Worm (Caenorhabditis elegans) whole organism, L4 larva: ENCODE data around the gene F28G4.3.

Source experiments
- F44E2.7 ChIP-seq: fragments of 200-800 bp; sonication (Bioruptor generic); IDR thresholded peaks from 2 replicates; pipeline ENCODE4 v2.1.2; 2022; ENCODE audit warnings: missing genetic modification characterization, missing compliant biosample characterization
- aha-1 ChIP-seq: fragments of 150-350 bp; peaks from one replicate; lab custom pipeline; 2014; ENCODE audit warnings: missing biosample characterization, missing genetic modification characterization
- ceh-44 ChIP-seq: fragments of 200-800 bp; sonication (Bioruptor generic); IDR thresholded peaks from 2 replicates; pipeline ENCODE4 v1.3.6; 2022; ENCODE audit warnings: missing genetic modification reagents, missing genetic modification characterization, missing compliant biosample characterization
- dpl-1 ChIP-seq: fragments of 150-350 bp; optimal IDR thresholded peaks from 2 replicates; lab custom pipeline; 2014; ENCODE audit warnings: missing biosample characterization, missing genetic modification reagents, missing genetic modification characterization
- hmg-1.1 ChIP-seq: fragments of 200-800 bp; sonication (Bioruptor generic); IDR thresholded peaks from 2 replicates; pipeline ENCODE4 v1.3.6; 2022; ENCODE audit warnings: missing genetic modification reagents, missing genetic modification characterization, missing compliant biosample characterization
- unc-39 ChIP-seq: sonication (generic microtip); optimal IDR thresholded peaks from 2 replicates; lab custom pipeline; 2017; ENCODE audit warnings: missing biosample characterization, missing genetic modification characterization
- ztf-7 ChIP-seq: fragments of 150-350 bp; optimal IDR thresholded peaks from 2 replicates; lab custom pipeline; 2014; ENCODE audit warnings: missing biosample characterization, missing genetic modification characterization

DNA sequence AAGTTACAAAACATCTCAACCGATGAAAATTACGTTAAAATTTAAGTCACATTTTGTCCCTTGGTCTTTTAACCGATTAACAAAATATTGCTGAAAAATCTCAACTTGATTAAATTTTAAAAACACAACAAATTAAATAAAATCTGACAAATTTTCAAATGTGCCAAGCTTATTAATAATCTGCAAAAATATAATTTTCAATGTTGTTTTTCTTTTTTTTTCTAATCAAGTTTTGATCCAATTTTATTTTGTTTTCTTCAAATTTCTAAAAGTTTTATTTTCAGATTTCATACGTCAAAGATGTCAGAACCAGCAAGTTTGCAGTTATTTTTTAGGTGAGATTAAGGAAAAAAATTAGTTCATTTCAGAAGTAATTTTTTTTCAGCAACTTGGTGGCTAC lies 48.8 kb upstream of the F28G4.3 start, which contains the start of gene srw-87:
- TF ChIP-seq aha-1 (tag; lab: Kevin White, UChicago) (no peak), unc-39 (tag; lab: Kevin White, UChicago) (no peak), ztf-7 (no peak), hmg-1.1 (GFP tag; lab: Robert Waterston, UW) (no peak), ceh-44 (GFP tag; lab: Robert Waterston, UW) (no peak), F44E2.7 (GFP tag; lab: Robert Waterston, UW) (no peak), dpl-1 (GFP tag; lab: Kevin White, UChicago) (no peak)
